In the genomic region with DNA sequence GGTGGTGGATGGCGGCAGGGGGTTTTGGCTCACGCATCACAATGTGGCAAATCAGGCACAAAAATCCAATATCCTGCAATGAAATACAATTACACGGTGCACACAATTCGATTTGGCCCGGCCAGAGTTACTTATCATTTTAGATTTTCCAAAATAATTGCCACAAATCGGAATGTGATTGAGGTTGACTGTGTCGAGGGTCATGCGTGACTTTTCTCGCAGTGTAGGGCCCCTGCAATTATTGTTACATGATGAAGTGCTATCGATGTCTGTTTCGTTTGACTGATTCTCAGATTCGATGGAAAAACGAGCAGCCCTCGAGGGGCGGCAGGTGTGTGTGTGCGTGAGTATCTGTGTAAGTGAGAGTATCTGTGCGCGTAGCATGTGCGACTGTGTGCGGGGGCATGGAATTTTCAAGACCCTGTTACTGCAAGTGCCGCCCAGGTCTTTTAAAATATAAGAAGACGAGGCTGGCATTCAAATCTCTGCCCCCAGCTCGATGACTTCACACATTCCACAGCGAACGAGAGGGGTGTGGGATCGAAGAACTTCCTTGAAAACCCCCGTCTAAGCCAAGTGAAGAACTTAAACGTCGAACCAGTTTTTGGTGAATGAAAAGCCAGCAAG, we compare ENCODE assay signal across 3 fruit fly cellular contexts.
TF ChIP-seq lines count a peak whose summit lies in the region.

No protein-coding gene starts in this region.

- TF ChIP-seq CTCF in whole organism, embryonic (GFP tag; optimal IDR thresholded peaks at IDR 0.05; lab: Kevin White, UChicago), result no peak

TF ChIP-seq in whole organism, embryonic, 481 proteins besides CTCF, POLR2A, EP300 and RAD21:
- TF ChIP-seq vvl (GFP tag; IDR thresholded peaks at IDR 0.05; lab: Robert Waterston, UW) (0 out of 2 replicates have a peak, but pooled peaks have one; percentile 6), Sin3A (optimal IDR thresholded peaks at IDR 0.05; lab: Kevin White, UChicago) (no peak), cg (GFP tag; optimal IDR thresholded peaks at IDR 0.05; lab: Kevin White, UChicago) (peak; percentile 39), CG16813 (GFP tag; IDR thresholded peaks at IDR 0.05; lab: Robert Waterston, UW; ENCODE audit: partially characterized antibody) (0 out of 3 replicates have a peak, but pooled peaks have one; percentile 2), Stat92E (GFP tag; optimal IDR thresholded peaks at IDR 0.05; lab: Kevin White, UChicago) (peak in 1 of 3 experiments; percentile 2), CG14441 (GFP tag; IDR thresholded peaks at IDR 0.05; lab: Robert Waterston, UW) (no peak), nerfin-1 (tag; optimal IDR thresholded peaks at IDR 0.05; lab: Kevin White, UChicago) (peak; percentile 42), CG3838 (GFP tag; optimal IDR thresholded peaks at IDR 0.05; lab: Kevin White, UChicago) (no peak), Med (GFP tag; lab: Kevin White, UChicago) (peak; percentile 66), gsb-n (tag; optimal IDR thresholded peaks at IDR 0.05; lab: Kevin White, UChicago) (peak; percentile 33), zf30C (GFP tag; optimal IDR thresholded peaks at IDR 0.05; lab: Kevin White, UChicago) (peak; percentile 74), sens (GFP tag; lab: Kevin White, UChicago) (peak; percentile 68), zfh1 (GFP tag; IDR thresholded peaks at IDR 0.05; lab: Robert Waterston, UW) (peak; percentile 19; the same call in 1 of the 3 replicates), Lpt (GFP tag; optimal IDR thresholded peaks at IDR 0.05; lab: Kevin White, UChicago) (no peak), CG1603 (tag; optimal IDR thresholded peaks at IDR 0.05; lab: Kevin White, UChicago) (peak; percentile 10)

TF ChIP-seq in whole organism, prepupa, 60 proteins besides CTCF, POLR2A, EP300 and RAD21:
- TF ChIP-seq Eip78C (GFP tag; lab: Kevin White, UChicago), result peak; percentile 6
- TF ChIP-seq CG11294 (GFP tag; IDR thresholded peaks at IDR 0.05; lab: Robert Waterston, UW), result no peak
- TF ChIP-seq CG1621 (tag; optimal IDR thresholded peaks at IDR 0.05; lab: Kevin White, UChicago), result no peak
- peak; percentile 58 for TF ChIP-seq svp (GFP tag; lab: Kevin White, UChicago)
- no peak for TF ChIP-seq Sox14 (GFP tag; optimal IDR thresholded peaks at IDR 0.05; lab: Kevin White, UChicago)
- TF ChIP-seq CG6163 (GFP tag; IDR thresholded peaks at IDR 0.05; lab: Robert Waterston, UW), result 0 out of 3 replicates have a peak, but pooled peaks have one; percentile 7
- TF ChIP-seq Eip93F (GFP tag; optimal IDR thresholded peaks at IDR 0.05; lab: Kevin White, UChicago), result no peak
- peak; percentile 12 for TF ChIP-seq CG11762 (GFP tag; optimal IDR thresholded peaks at IDR 0.05; lab: Kevin White, UChicago; ENCODE audit: insufficient read depth)
- peak; percentile 22 for TF ChIP-seq spab (GFP tag; optimal IDR thresholded peaks at IDR 0.05; lab: Kevin White, UChicago)
- no peak for TF ChIP-seq CG6854 (GFP tag; optimal IDR thresholded peaks at IDR 0.05; lab: Kevin White, UChicago)
- TF ChIP-seq CG4318 (GFP tag; optimal IDR thresholded peaks at IDR 0.05; lab: Kevin White, UChicago), result no peak
- TF ChIP-seq Hr39 (GFP tag; optimal IDR thresholded peaks at IDR 0.05; lab: Kevin White, UChicago), result peak; percentile 33
- TF ChIP-seq CG31627 (GFP tag; optimal IDR thresholded peaks at IDR 0.05; lab: Kevin White, UChicago), result peak; percentile 12
- no peak for TF ChIP-seq CG8632 (GFP tag; optimal IDR thresholded peaks at IDR 0.05; lab: Kevin White, UChicago)
- no peak for TF ChIP-seq CG6808 (GFP tag; optimal IDR thresholded peaks at IDR 0.05; lab: Kevin White, UChicago)
- no peak for TF ChIP-seq Hr4 (GFP tag; optimal IDR thresholded peaks at IDR 0.05; lab: Kevin White, UChicago)
- TF ChIP-seq Eip75B (GFP tag; optimal IDR thresholded peaks at IDR 0.05; lab: Kevin White, UChicago), result no peak
- no peak for TF ChIP-seq dsx (GFP tag; optimal IDR thresholded peaks at IDR 0.05; lab: Kevin White, UChicago; ENCODE audit: poor library complexity, severe bottlenecking)
- no peak for TF ChIP-seq Smox (GFP tag; optimal IDR thresholded peaks at IDR 0.05; lab: Kevin White, UChicago)
- TF ChIP-seq eg (GFP tag; IDR thresholded peaks at IDR 0.05; lab: Robert Waterston, UW), result no peak
- no peak for TF ChIP-seq CG6792 (GFP tag; optimal IDR thresholded peaks at IDR 0.05; lab: Kevin White, UChicago)
- TF ChIP-seq CG15336 (GFP tag; IDR thresholded peaks at IDR 0.05; lab: Robert Waterston, UW), result no peak
- TF ChIP-seq CG3919 (GFP tag; optimal IDR thresholded peaks at IDR 0.05; lab: Kevin White, UChicago), result peak; percentile 22
- peak; percentile 1 for TF ChIP-seq Blimp-1 (GFP tag; optimal IDR thresholded peaks at IDR 0.05; lab: Kevin White, UChicago)
- no peak for TF ChIP-seq CG7368 (GFP tag; optimal IDR thresholded peaks at IDR 0.05; lab: Kevin White, UChicago)
- no peak for TF ChIP-seq acj6 (GFP tag; optimal IDR thresholded peaks at IDR 0.05; lab: Kevin White, UChicago)
- no peak for TF ChIP-seq CG9139 (GFP tag; optimal IDR thresholded peaks at IDR 0.05; lab: Kevin White, UChicago)

TF ChIP-seq in whole organism, wandering third instar larva, 38 proteins besides CTCF, POLR2A, EP300 and RAD21:
- TF ChIP-seq HLH106 (tag; optimal IDR thresholded peaks at IDR 0.05; lab: Kevin White, UChicago) (no peak), brk (GFP tag; optimal IDR thresholded peaks at IDR 0.05; lab: Kevin White, UChicago) (no peak), woc (GFP tag; optimal IDR thresholded peaks at IDR 0.05; lab: Kevin White, UChicago) (peak; percentile 30), dmrt93B (GFP tag; optimal IDR thresholded peaks at IDR 0.05; lab: Kevin White, UChicago) (no peak), fru (GFP tag; optimal IDR thresholded peaks at IDR 0.05; lab: Kevin White, UChicago) (peak; percentile 56), Jra (GFP tag; optimal IDR thresholded peaks at IDR 0.05; lab: Kevin White, UChicago) (peak; percentile 2), dsf (GFP tag; optimal IDR thresholded peaks at IDR 0.05; lab: Kevin White, UChicago; ENCODE audit: borderline replicate concordance) (no peak), foxo (GFP tag; optimal IDR thresholded peaks at IDR 0.05; lab: Kevin White, UChicago) (peak in 1 of 2 experiments; percentile 18), ey (GFP tag; optimal IDR thresholded peaks at IDR 0.05; lab: Kevin White, UChicago) (no peak)

Comparison
In these comparisons a context has a peak if more than half of its experiments do, and no peak if none do; other contexts are left out.
1. Of the 7 proteins assayed by ChIP-seq in both whole organism, embryonic and whole organism, prepupa: peak only in whole organism, embryonic: none; only in whole organism, prepupa: Blimp-1 and Hr39; in both: none; in neither: 5.